Fruit fly (Drosophila melanogaster) whole organism, wandering third instar larva: ENCODE data around the gene CG10194.

Experiments used
- Abd-B ChIP-seq: fragments of >200 bp; optimal IDR thresholded peaks from 2 replicates; lab custom pipeline; 2017; ENCODE audit warnings: missing biosample characterization, missing genetic modification characterization
- CG32264 ChIP-seq: fragments of 200-800 bp; sonication (Bioruptor generic); optimal IDR thresholded peaks from 2 replicates; lab custom pipeline; 2016; ENCODE audit warnings: missing biosample characterization, missing genetic modification characterization
- CG9705 ChIP-seq: fragments of 200-800 bp; sonication (Bioruptor generic); optimal IDR thresholded peaks from 2 replicates; lab custom pipeline; 2018; ENCODE audit warnings: missing biosample characterization, mild to moderate bottlenecking, missing genetic modification characterization
- CrebA ChIP-seq: fragments of 200-800 bp; sonication (Bioruptor generic); optimal IDR thresholded peaks from 2 replicates; lab custom pipeline; 2016; ENCODE audit warnings: missing biosample characterization, mild to moderate bottlenecking, missing genetic modification characterization, borderline replicate concordance
- Dfd ChIP-seq: fragments of >200 bp; optimal IDR thresholded peaks from 2 replicates; lab custom pipeline; 2017; ENCODE audit warnings: missing biosample characterization, missing genetic modification characterization
- Dif ChIP-seq: fragments of 200-275, 200-300 bp; sonication (Bioruptor generic); optimal IDR thresholded peaks from 2 replicates; lab custom pipeline; 2018; ENCODE audit warnings: missing biosample characterization, missing genetic modification characterization; ENCODE audit not compliant: partially characterized antibody
- GATAd ChIP-seq: sonication (Bioruptor generic); optimal IDR thresholded peaks from 2 replicates; lab custom pipeline; 2016; ENCODE audit warnings: missing biosample characterization, missing genetic modification characterization
- HLH106 ChIP-seq: fragments of 200-800 bp; optimal IDR thresholded peaks from 3 replicates; lab custom pipeline; 2019; ENCODE audit warnings: missing biosample characterization, mild to moderate bottlenecking, missing genetic modification characterization, moderate library complexity
- Hnf4 ChIP-seq: fragments of 200-800 bp; sonication (Bioruptor generic); optimal IDR thresholded peaks from 2 replicates; lab custom pipeline; 2016; ENCODE audit warnings: missing biosample characterization, mild to moderate bottlenecking, missing genetic modification characterization
- Hr78 ChIP-seq: fragments of >200 bp; optimal IDR thresholded peaks from 2 replicates; lab custom pipeline; 2017; ENCODE audit warnings: missing biosample characterization, missing genetic modification characterization
- Hr83 ChIP-seq: fragments of 200-300 bp; sonication (Bioruptor generic); optimal IDR thresholded peaks from 2 replicates; lab custom pipeline; 2016; ENCODE audit warnings: missing biosample characterization, mild to moderate bottlenecking, missing genetic modification characterization, moderate library complexity; ENCODE audit not compliant: poor library complexity, severe bottlenecking
- Jra ChIP-seq: sonication (Bioruptor generic); optimal IDR thresholded peaks from 2 replicates; lab custom pipeline; 2016; ENCODE audit warnings: missing biosample characterization, missing genetic modification characterization
- Mio ChIP-seq: sonication (Bioruptor generic); optimal IDR thresholded peaks from 2 replicates; lab custom pipeline; 2016; ENCODE audit warnings: missing biosample characterization, missing genetic modification characterization
- Myc ChIP-seq: fragments of >200 bp; optimal IDR thresholded peaks from 2 replicates; lab custom pipeline; 2017
- N ChIP-seq: fragments of >200 bp; optimal IDR thresholded peaks from 2 replicates; lab custom pipeline; 2018; ENCODE audit warnings: missing biosample characterization, missing external identifiers, missing genetic modification characterization
- OdsH ChIP-seq: fragments of 200-800 bp; sonication (Bioruptor generic); optimal IDR thresholded peaks from 2 replicates; lab custom pipeline; 2016; ENCODE audit warnings: missing biosample characterization, mild to moderate bottlenecking, missing genetic modification characterization
- Rel ChIP-seq, 2 experiments: fragments of 200-800 bp; sonication (Bioruptor generic) in 1 of 2; optimal IDR thresholded peaks; 2 replicates in 1 of 2; 3 replicates in 1 of 2; lab custom pipeline; 2016 to 2019; ENCODE audit warnings: mild to moderate bottlenecking in 2 of 2, missing biosample characterization in 2 of 2, missing genetic modification characterization in 2 of 2, moderate library complexity in 1 of 2
- Sp1 ChIP-seq: fragments of 200-800 bp; sonication (Bioruptor generic); optimal IDR thresholded peaks from 3 replicates; lab custom pipeline; 2019; ENCODE audit warnings: missing biosample characterization, mild to moderate bottlenecking, missing genetic modification characterization, moderate library complexity
- Vsx2 ChIP-seq: fragments of 200-300, 225-300 bp; sonication (Bioruptor generic); optimal IDR thresholded peaks from 2 replicates; lab custom pipeline; 2018; ENCODE audit warnings: missing biosample characterization, missing genetic modification characterization; ENCODE audit not compliant: partially characterized antibody
- br ChIP-seq: fragments of 200-800 bp; sonication (Bioruptor generic); optimal IDR thresholded peaks from 2 replicates; lab custom pipeline; 2016; ENCODE audit warnings: missing biosample characterization, missing genetic modification characterization
- dmrt93B ChIP-seq: fragments of 200-800 bp; sonication (Bioruptor generic); optimal IDR thresholded peaks from 2 replicates; lab custom pipeline; 2018; ENCODE audit warnings: missing biosample characterization, mild to moderate bottlenecking, missing genetic modification characterization
- dsf ChIP-seq: sonication (Bioruptor generic); optimal IDR thresholded peaks from 2 replicates; lab custom pipeline; 2016; ENCODE audit warnings: missing biosample characterization, missing genetic modification characterization, borderline replicate concordance
- ey ChIP-seq: fragments of 200-800 bp; sonication (Bioruptor generic); optimal IDR thresholded peaks from 2 replicates; lab custom pipeline; 2016; ENCODE audit warnings: missing biosample characterization, missing genetic modification characterization
- foxo ChIP-seq, 2 experiments: fragments of 200-800 bp; sonication (Bioruptor generic); optimal IDR thresholded peaks; 2 replicates in 1 of 2; 3 replicates in 1 of 2; lab custom pipeline; 2016 to 2017; ENCODE audit warnings: missing biosample characterization in 2 of 2, missing genetic modification characterization in 2 of 2
- fru ChIP-seq: fragments of 200-800 bp; sonication (Bioruptor generic); optimal IDR thresholded peaks from 3 replicates; lab custom pipeline; 2016; ENCODE audit warnings: missing biosample characterization, mild to moderate bottlenecking, missing genetic modification characterization
- h ChIP-seq: fragments of 200-800 bp; sonication (Bioruptor generic); optimal IDR thresholded peaks from 3 replicates; lab custom pipeline; 2016; ENCODE audit warnings: missing biosample characterization, mild to moderate bottlenecking, missing genetic modification characterization
- jim ChIP-seq: fragments of 175-275, 200-325 bp; sonication (Bioruptor generic); optimal IDR thresholded peaks from 2 replicates; lab custom pipeline; 2016; ENCODE audit warnings: missing biosample characterization, mild to moderate bottlenecking, missing genetic modification characterization
- lola ChIP-seq: fragments of >200 bp; optimal IDR thresholded peaks from 2 replicates; lab custom pipeline; 2017; ENCODE audit warnings: missing biosample characterization, missing genetic modification characterization
- pan ChIP-seq: fragments of >200 bp; optimal IDR thresholded peaks from 2 replicates; lab custom pipeline; 2017
- psq ChIP-seq: fragments of 200-800 bp; sonication (Bioruptor generic); optimal IDR thresholded peaks from 3 replicates; lab custom pipeline; 2017; ENCODE audit warnings: missing biosample characterization, mild to moderate bottlenecking, missing genetic modification characterization, moderate library complexity
- rgr ChIP-seq: fragments of 200-800 bp; sonication (Bioruptor generic); optimal IDR thresholded peaks from 3 replicates; lab custom pipeline; 2016; ENCODE audit warnings: missing biosample characterization, mild to moderate bottlenecking, missing genetic modification characterization
- sage ChIP-seq: fragments of 200-800 bp; sonication (Bioruptor generic); optimal IDR thresholded peaks from 2 replicates; lab custom pipeline; 2016; ENCODE audit warnings: missing biosample characterization, mild to moderate bottlenecking, missing genetic modification characterization
- sv ChIP-seq: fragments of 200-800 bp; sonication (Bioruptor generic); optimal IDR thresholded peaks from 3 replicates; lab custom pipeline; 2016; ENCODE audit warnings: missing biosample characterization, missing genetic modification characterization
- tai ChIP-seq: sonication (Bioruptor generic); optimal IDR thresholded peaks from 2 replicates; lab custom pipeline; 2016; ENCODE audit warnings: missing biosample characterization, missing genetic modification characterization
- usp ChIP-seq: fragments of >200 bp; optimal IDR thresholded peaks from 2 replicates; lab custom pipeline; 2017; ENCODE audit warnings: missing biosample characterization, missing genetic modification characterization
- woc ChIP-seq: sonication (Bioruptor generic); optimal IDR thresholded peaks from 2 replicates; lab custom pipeline; 2016; ENCODE audit warnings: missing biosample characterization, mild to moderate bottlenecking, missing genetic modification characterization

The CG10194 gene

dm6 chr2L:19454070-19454751 is 35.7 kb downstream of the CG10194 start, which contains the start of gene CG10026:
TSS of gene CG10026 (plus strand) at chr2L:19454256.
- TF ChIP-seq Dif (peak; percentile 34), br (peak; percentile 59), foxo (GFP tag; optimal IDR thresholded peaks at IDR 0.05; lab: Kevin White, UChicago) (peak in 1 of 2 experiments; percentile 16), lola (GFP tag; lab: Kevin White, UChicago) (no peak), psq (peak; percentile 61), woc (peak; percentile 31), rgr (GFP tag; lab: Kevin White, UChicago) (peak; percentile 62), ey (GFP tag; lab: Kevin White, UChicago) (peak; percentile 59), HLH106 (tag; lab: Kevin White, UChicago) (peak; percentile 53), h (peak; percentile 25), OdsH (GFP tag; lab: Kevin White, UChicago) (peak; percentile 58), Hr83 (no peak), Sp1 (GFP tag; lab: Kevin White, UChicago) (peak; percentile 51), CG32264 (GFP tag; lab: Kevin White, UChicago) (no peak), CrebA (GFP tag; lab: Kevin White, UChicago) (no peak), fru (GFP tag; lab: Kevin White, UChicago) (peak; percentile 52)

- TF ChIP-seq jim (GFP tag; lab: Kevin White, UChicago) (no peak), OdsH (GFP tag; lab: Kevin White, UChicago) (no peak), CrebA (GFP tag; lab: Kevin White, UChicago) (no peak), foxo (GFP tag; optimal IDR thresholded peaks at IDR 0.05; lab: Kevin White, UChicago) (peak in 1 of 2 experiments; percentile 23), HLH106 (tag; lab: Kevin White, UChicago) (peak; percentile 32), Rel (GFP tag; optimal IDR thresholded peaks at IDR 0.05; lab: Kevin White, UChicago) (no peak), Rel (tag; optimal IDR thresholded peaks at IDR 0.05; lab: Kevin White, UChicago) (peak; percentile 29), tai (GFP tag; lab: Kevin White, UChicago) (no peak), woc (peak; percentile 6), Abd-B (GFP tag; lab: Kevin White, UChicago) (no peak), h (peak; percentile 60), br (no peak), psq (no peak), Vsx2 (peak; percentile 9), Jra (peak; percentile 16), Dif (no peak), Mio (GFP tag; lab: Kevin White, UChicago) (no peak), rgr (GFP tag; lab: Kevin White, UChicago) (peak; percentile 7), CG9705 (GFP tag; lab: Kevin White, UChicago) (no peak), Hr78 (GFP tag; lab: Kevin White, UChicago) (no peak), lola (GFP tag; lab: Kevin White, UChicago) (no peak), Hr83 (peak; percentile 69), Hnf4 (GFP tag; lab: Kevin White, UChicago) (peak; percentile 66), CG32264 (GFP tag; lab: Kevin White, UChicago) (no peak), Myc (lab: Kevin White, UChicago) (no peak), usp (GFP tag; lab: Kevin White, UChicago) (no peak)
These were observed 36.5 kb downstream of the CG10194 start, which contains the start of gene Top2 for dm6 chr2L:19453381-19453780. TSS of gene Top2 (minus strand) at chr2L:19453490.

dm6 chr2L:19452535-19453317 is 37.2 kb downstream of the CG10194 start:
- TF ChIP-seq ey (GFP tag; lab: Kevin White, UChicago) (peak; percentile 6), N (no peak), Hr83 (no peak), CG32264 (GFP tag; lab: Kevin White, UChicago) (no peak), Rel (GFP tag; optimal IDR thresholded peaks at IDR 0.05; lab: Kevin White, UChicago) (no peak), Rel (tag; optimal IDR thresholded peaks at IDR 0.05; lab: Kevin White, UChicago) (no peak), Myc (lab: Kevin White, UChicago) (peak; percentile 6), HLH106 (tag; lab: Kevin White, UChicago) (peak; percentile 2), Sp1 (GFP tag; lab: Kevin White, UChicago) (no peak), br (no peak), GATAd (GFP tag; lab: Kevin White, UChicago) (no peak), woc (peak; percentile 33), sv (GFP tag; lab: Kevin White, UChicago) (no peak), Dfd (GFP tag; lab: Kevin White, UChicago) (no peak), dsf (no peak), dmrt93B (GFP tag; lab: Kevin White, UChicago) (no peak), h (peak; percentile 89), CrebA (GFP tag; lab: Kevin White, UChicago) (no peak), OdsH (GFP tag; lab: Kevin White, UChicago) (peak; percentile 26), foxo (GFP tag; optimal IDR thresholded peaks at IDR 0.05; lab: Kevin White, UChicago) (peak in 1 of 2 experiments; percentile 35), sage (no peak), fru (GFP tag; lab: Kevin White, UChicago) (no peak), pan (no peak), lola (GFP tag; lab: Kevin White, UChicago) (no peak)
- TF ChIP-seq, all 38 proteins: peak for 7
